Fruit fly (Drosophila melanogaster): ENCODE measurements around the gene CG4213.

CG4213 gene

DNA sequence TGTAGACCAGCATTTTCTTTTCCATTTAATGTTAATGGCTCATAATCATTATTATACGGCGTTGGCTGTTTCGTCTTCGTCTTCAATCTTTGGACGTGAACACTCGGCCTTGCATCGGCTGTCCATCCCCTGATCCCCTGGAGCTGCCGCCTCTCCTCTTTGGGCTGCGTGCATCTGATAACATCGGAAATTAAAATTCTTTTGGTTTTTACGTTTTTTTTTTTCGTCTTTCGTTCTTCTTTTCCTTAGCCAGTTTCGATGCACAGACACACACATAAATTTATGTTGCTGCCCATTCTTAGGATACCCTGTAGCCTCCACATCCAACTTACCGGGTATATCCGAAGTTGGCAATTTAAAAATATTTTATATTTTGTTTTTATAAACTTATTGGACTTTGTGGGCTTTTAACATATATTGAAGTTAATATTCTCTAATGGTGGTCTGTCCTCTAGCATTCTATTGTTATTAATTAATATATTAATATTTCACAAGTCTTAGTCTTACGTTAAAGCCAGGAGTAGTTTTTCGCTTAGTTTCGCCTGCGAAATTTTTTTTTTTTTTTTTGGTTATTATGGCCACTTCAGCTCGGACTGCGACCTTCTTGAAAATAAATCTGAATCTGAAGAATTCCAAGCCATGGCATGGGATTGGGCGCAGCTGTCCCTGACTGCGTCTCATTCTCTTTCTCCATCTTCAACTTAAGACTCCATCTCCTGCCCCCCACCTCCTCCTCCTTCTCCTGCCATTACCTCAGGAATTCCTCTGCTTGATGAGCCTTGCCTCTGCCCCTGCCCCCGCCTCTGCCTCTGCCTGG lies 38.8 kb upstream of the CG4213 start (continued):
- TF ChIP-seq cato (GFP tag; optimal IDR thresholded peaks at IDR 0.05; ENCODE audit: borderline replicate concordance) (no peak), Dp (GFP tag; optimal IDR thresholded peaks at IDR 0.05) (no peak), chinmo (GFP tag; IDR thresholded peaks at IDR 0.05; ENCODE audit: partially characterized antibody) (no peak), Stat92E (GFP tag; optimal IDR thresholded peaks at IDR 0.05) (peak in 1 of 3 experiments; percentile 17), toy (GFP tag; IDR thresholded peaks at IDR 0.05) (no peak), CG7839 (tag; optimal IDR thresholded peaks at IDR 0.05) (peak; percentile 52), CG42726 (GFP tag; IDR thresholded peaks at IDR 0.05; ENCODE audit: partially characterized antibody) (no peak), HLHmδ (GFP tag; optimal IDR thresholded peaks at IDR 0.05) (no peak), TFAM (GFP tag; optimal IDR thresholded peaks at IDR 0.05) (no peak), Hand (GFP tag; optimal IDR thresholded peaks at IDR 0.05) (no peak), Lim3 (GFP tag; IDR thresholded peaks at IDR 0.05) (no peak), gsb (GFP tag; IDR thresholded peaks at IDR 0.05) (no peak), CG4424 (GFP tag; optimal IDR thresholded peaks at IDR 0.05) (peak; percentile 60), CG18262 (tag; optimal IDR thresholded peaks at IDR 0.05) (peak; percentile 89), CG17802 (tag; optimal IDR thresholded peaks at IDR 0.05) (no peak), Mes4 (GFP tag; optimal IDR thresholded peaks at IDR 0.05) (no peak), CG32532 (GFP tag; IDR thresholded peaks at IDR 0.05) (no peak), CG14050 (GFP tag; IDR thresholded peaks at IDR 0.05) (no peak), Ptx1 (GFP tag; IDR thresholded peaks at IDR 0.05) (no peak), CG14965 (GFP tag; optimal IDR thresholded peaks at IDR 0.05; ENCODE audit: borderline replicate concordance) (no peak), CG4707 (GFP tag; optimal IDR thresholded peaks at IDR 0.05) (no peak), Rfx (GFP tag; IDR thresholded peaks at IDR 0.05) (no peak), CG3847 (GFP tag; IDR thresholded peaks at IDR 0.05) (no peak), CG12769 (tag; optimal IDR thresholded peaks at IDR 0.05) (no peak), CG5245 (GFP tag; optimal IDR thresholded peaks at IDR 0.05) (peak; percentile 3), CG2712 (tag; optimal IDR thresholded peaks at IDR 0.05) (peak; percentile 88), CG15269 (tag; optimal IDR thresholded peaks at IDR 0.05) (no peak), CG4282 (GFP tag; optimal IDR thresholded peaks at IDR 0.05) (no peak), mam (GFP tag; optimal IDR thresholded peaks at IDR 0.05) (no peak), ro (GFP tag; IDR thresholded peaks at IDR 0.05) (no peak), gcm (GFP tag; optimal IDR thresholded peaks at IDR 0.05) (peak; percentile 54), trh (GFP tag; optimal IDR thresholded peaks at IDR 0.05) (no peak), oc (tag; optimal IDR thresholded peaks at IDR 0.05) (no peak), CG4730 (GFP tag; IDR thresholded peaks at IDR 0.05) (no peak), gfzf (GFP tag; optimal IDR thresholded peaks at IDR 0.05) (no peak), pros (GFP tag; optimal IDR thresholded peaks at IDR 0.05) (peak; percentile 76), CG9932 (GFP tag; IDR thresholded peaks at IDR 0.05) (no peak), lola (GFP tag; optimal IDR thresholded peaks at IDR 0.05) (peak in 1 of 3 experiments; percentile 95), CG11560 (tag; IDR thresholded peaks at IDR 0.05) (no peak), Myb (GFP tag; optimal IDR thresholded peaks at IDR 0.05) (no peak), CG7987 (GFP tag; optimal IDR thresholded peaks at IDR 0.05) (no peak), Nf-YA (GFP tag; IDR thresholded peaks at IDR 0.05) (no peak), CG10565 (GFP tag; optimal IDR thresholded peaks at IDR 0.05) (no peak), CG14710 (tag; optimal IDR thresholded peaks at IDR 0.05) (peak; percentile 82), CG8765 (GFP tag; IDR thresholded peaks at IDR 0.05) (peak; percentile 14; the same call in 1 of the 2 replicates), CG14860 (GFP tag; IDR thresholded peaks at IDR 0.05; ENCODE audit: partially characterized antibody) (no peak), eyg (GFP tag; optimal IDR thresholded peaks at IDR 0.05) (no peak), CG10431 (GFP tag; optimal IDR thresholded peaks at IDR 0.05) (no peak), croc (GFP tag; conservative IDR thresholded peaks at IDR 0.05) (peak; percentile 66)

All from whole organism, embryonic.